Fruit fly (Drosophila melanogaster) whole organism, pupa: ENCODE data around the gene pcm.
A peak's percentile ranks its signal among the peaks of the same experiment; 100 is the strongest.

Source experiments
- CG10348 ChIP-seq: fragments of 200-800 bp; sonication (Bioruptor generic); IDR thresholded peaks from 2 replicates; pipeline ENCODE4 v1.3.6; 2022; ENCODE audit warnings: missing biosample characterization, missing genetic modification characterization
- CG12605 ChIP-seq: fragments of 200-800 bp; sonication (Bioruptor generic); IDR thresholded peaks from 2 replicates; pipeline ENCODE4 v1.3.6; 2022; ENCODE audit warnings: missing biosample characterization, missing genetic modification characterization
- CG13204 ChIP-seq: fragments of 200-800 bp; sonication (Bioruptor generic); optimal IDR thresholded peaks from 2 replicates; lab custom pipeline; 2018; ENCODE audit warnings: missing biosample characterization, mild to moderate bottlenecking, missing genetic modification characterization, moderate library complexity
- CG14655 ChIP-seq: fragments of 200-800 bp; sonication (Bioruptor generic); optimal IDR thresholded peaks from 3 replicates; lab custom pipeline; 2017; ENCODE audit warnings: mild to moderate bottlenecking, missing biosample characterization, missing genetic modification reagents, missing genetic modification characterization
- CG15710 ChIP-seq: fragments of 200-800 bp; sonication (Bioruptor generic); optimal IDR thresholded peaks from 2 replicates; lab custom pipeline; 2018; ENCODE audit warnings: missing biosample characterization, mild to moderate bottlenecking, missing genetic modification characterization, moderate library complexity
- CG17806 ChIP-seq: fragments of 200-800 bp; sonication (Bioruptor generic); optimal IDR thresholded peaks from 2 replicates; lab custom pipeline; 2018; ENCODE audit warnings: missing biosample characterization, mild to moderate bottlenecking, missing genetic modification characterization, moderate library complexity
- CG32121 ChIP-seq: fragments of 200-800 bp; sonication (Bioruptor generic); IDR thresholded peaks from 2 replicates; pipeline ENCODE4 v1.3.6; 2022; ENCODE audit warnings: missing biosample characterization, missing genetic modification characterization
- CG34367 ChIP-seq: fragments of 200-800 bp; sonication (Bioruptor generic); optimal IDR thresholded peaks from 2 replicates; lab custom pipeline; 2018; ENCODE audit warnings: missing biosample characterization, mild to moderate bottlenecking, missing genetic modification characterization
- CG4496 ChIP-seq: fragments of 200-800 bp; sonication (Bioruptor generic); IDR thresholded peaks from 3 replicates; pipeline ENCODE4 v1.3.6; 2022; ENCODE audit warnings: missing biosample characterization, missing genetic modification characterization
- CG8159 ChIP-seq: fragments of 200-800 bp; sonication (Bioruptor generic); optimal IDR thresholded peaks from 3 replicates; lab custom pipeline; 2018; ENCODE audit warnings: missing biosample characterization, mild to moderate bottlenecking, missing genetic modification characterization, moderate library complexity
- CG8301 ChIP-seq: fragments of 200-800 bp; sonication (Bioruptor generic); optimal IDR thresholded peaks from 2 replicates; lab custom pipeline; 2018; ENCODE audit warnings: missing biosample characterization, mild to moderate bottlenecking, missing genetic modification characterization
- CG9948 ChIP-seq: fragments of 200-800 bp; sonication (Bioruptor generic); optimal IDR thresholded peaks from 2 replicates; lab custom pipeline; 2018; ENCODE audit warnings: missing biosample characterization, mild to moderate bottlenecking, missing genetic modification characterization, moderate library complexity
- D1 ChIP-seq: fragments of 200-800 bp; sonication (Bioruptor generic); optimal IDR thresholded peaks from 2 replicates; lab custom pipeline; 2018; ENCODE audit warnings: missing biosample characterization, mild to moderate bottlenecking, missing genetic modification characterization, moderate library complexity
- EcR ChIP-seq: fragments of 200-800 bp; sonication (Bioruptor generic); optimal IDR thresholded peaks from 3 replicates; lab custom pipeline; 2019; ENCODE audit warnings: missing biosample characterization, missing genetic modification characterization, mild to moderate bottlenecking, moderate library complexity, missing genetic modification reagents
- Ets98B ChIP-seq: fragments of 200-800 bp; sonication (Bioruptor generic); IDR thresholded peaks from 2 replicates; pipeline ENCODE4 v1.3.6; 2022; ENCODE audit warnings: missing biosample characterization, missing genetic modification characterization
- Pif1A ChIP-seq: fragments of 200-800 bp; sonication (Bioruptor generic); optimal IDR thresholded peaks from 3 replicates; lab custom pipeline; 2016; ENCODE audit warnings: missing biosample characterization, missing genetic modification characterization
- Pif1B ChIP-seq: fragments of 200-800 bp; sonication (Bioruptor generic); optimal IDR thresholded peaks from 3 replicates; lab custom pipeline; 2016; ENCODE audit warnings: missing biosample characterization, missing genetic modification characterization
- Snoo ChIP-seq: fragments of 200-800 bp; sonication (Bioruptor generic); optimal IDR thresholded peaks from 3 replicates; lab custom pipeline; 2017; ENCODE audit warnings: missing biosample characterization, mild to moderate bottlenecking, missing genetic modification characterization, inconsistent platforms
- fd96Ca ChIP-seq: fragments of 200-800 bp; sonication (Bioruptor generic); IDR thresholded peaks from 3 replicates; pipeline ENCODE4 v1.3.6; 2022; ENCODE audit warnings: missing biosample characterization, missing genetic modification characterization
- gl ChIP-seq: fragments of 200-800 bp; sonication (Bioruptor generic); optimal IDR thresholded peaks from 2 replicates; lab custom pipeline; 2018; ENCODE audit warnings: missing biosample characterization, mild to moderate bottlenecking, missing genetic modification characterization
- rn ChIP-seq: fragments of 200-800 bp; sonication (Bioruptor generic); IDR thresholded peaks from 2 replicates; pipeline ENCODE4 v1.3.6; 2022; ENCODE audit warnings: missing biosample characterization, missing genetic modification characterization

The pcm gene

DNA sequence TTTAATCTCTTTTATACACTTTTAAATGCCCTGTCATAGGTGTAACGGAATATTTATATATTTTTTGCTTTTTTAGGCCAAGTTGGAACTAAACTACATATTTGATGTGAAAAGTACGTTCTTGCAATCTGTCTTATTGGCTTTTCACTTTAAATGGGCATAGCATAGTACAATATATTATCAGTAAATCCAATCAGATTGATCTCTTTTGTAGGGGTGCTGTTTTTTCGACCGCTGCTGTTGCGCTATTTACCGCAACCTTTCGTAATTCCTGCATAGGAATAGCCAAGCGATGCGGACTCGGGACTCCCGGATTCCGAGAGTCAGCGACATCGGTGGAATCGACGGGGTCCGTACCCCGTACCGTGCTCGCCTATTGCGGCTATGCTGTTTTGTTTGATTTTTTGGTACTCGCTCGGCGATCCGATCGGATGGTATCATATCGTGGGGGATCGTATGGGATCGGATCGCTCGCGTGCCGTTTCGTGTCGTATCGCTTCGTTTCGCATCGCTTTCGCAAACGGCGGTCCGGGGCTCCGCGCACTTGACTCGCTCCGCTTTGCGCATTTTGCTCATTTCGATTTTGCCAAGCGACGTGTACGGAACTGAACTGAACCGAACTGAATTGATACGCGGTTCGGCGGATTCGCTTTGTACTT, 6.1 kb upstream of the pcm start:
- TF ChIP-seq CG34367 (tag; lab: Kevin White, UChicago) (no peak), EcR (GFP tag; lab: Kevin White, UChicago) (peak; percentile 35), CG32121 (GFP tag; lab: Robert Waterston, UW) (peak; percentile 57; the same call in 1 of the 2 replicates), CG4496 (GFP tag; lab: Robert Waterston, UW) (peak; percentile 70; the same call in 2 of the 3 replicates), CG15710 (no peak), fd96Ca (GFP tag; lab: Robert Waterston, UW) (peak; percentile 66; the same call in 1 of the 3 replicates), CG12605 (peak; percentile 57; the same call in 1 of the 2 replicates), CG8159 (tag; lab: Kevin White, UChicago) (no peak), CG8301 (no peak), gl (tag; lab: Kevin White, UChicago) (no peak), Ets98B (GFP tag; lab: Robert Waterston, UW) (peak; percentile 75), CG13204 (GFP tag; lab: Kevin White, UChicago) (peak; percentile 75), CG9948 (tag; lab: Kevin White, UChicago) (no peak), D1 (no peak)

DNA sequence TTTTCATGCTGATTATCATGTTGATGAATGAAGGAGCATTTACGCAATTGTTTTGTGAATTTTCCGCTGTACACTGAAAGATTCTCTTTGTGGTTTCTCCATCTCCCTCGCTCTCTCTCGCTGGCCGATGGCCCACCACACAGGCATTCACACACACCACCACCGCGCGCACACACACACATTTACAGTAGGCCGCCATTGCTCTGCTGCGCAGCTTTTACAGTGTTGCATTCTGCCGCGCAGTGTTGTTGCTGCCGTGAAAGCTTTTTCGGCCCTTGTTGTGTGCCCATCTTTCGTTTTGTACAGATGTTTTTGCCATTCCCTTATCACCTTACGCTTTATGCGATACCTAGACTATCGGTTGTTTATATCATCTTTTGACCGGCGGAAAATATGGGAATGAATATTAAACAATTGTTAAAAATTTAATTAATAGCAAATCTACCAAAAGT, 5.0 kb upstream of the pcm start:
- TF ChIP-seq fd96Ca (GFP tag; lab: Robert Waterston, UW) = 0 out of 3 replicates have a peak, but pooled peaks have one; percentile 31
- TF ChIP-seq CG12605 = peak; percentile 36; the same call in 1 of the 2 replicates
- peak; percentile 29; the same call in 1 of the 2 replicates for TF ChIP-seq CG32121 (GFP tag; lab: Robert Waterston, UW)
- peak; percentile 32 for TF ChIP-seq Ets98B (GFP tag; lab: Robert Waterston, UW)
- TF ChIP-seq CG17806 = no peak
- no peak for TF ChIP-seq rn (GFP tag; lab: Robert Waterston, UW)
- TF ChIP-seq CG4496 (GFP tag; lab: Robert Waterston, UW) = peak; percentile 55; the same call in 1 of the 3 replicates

DNA sequence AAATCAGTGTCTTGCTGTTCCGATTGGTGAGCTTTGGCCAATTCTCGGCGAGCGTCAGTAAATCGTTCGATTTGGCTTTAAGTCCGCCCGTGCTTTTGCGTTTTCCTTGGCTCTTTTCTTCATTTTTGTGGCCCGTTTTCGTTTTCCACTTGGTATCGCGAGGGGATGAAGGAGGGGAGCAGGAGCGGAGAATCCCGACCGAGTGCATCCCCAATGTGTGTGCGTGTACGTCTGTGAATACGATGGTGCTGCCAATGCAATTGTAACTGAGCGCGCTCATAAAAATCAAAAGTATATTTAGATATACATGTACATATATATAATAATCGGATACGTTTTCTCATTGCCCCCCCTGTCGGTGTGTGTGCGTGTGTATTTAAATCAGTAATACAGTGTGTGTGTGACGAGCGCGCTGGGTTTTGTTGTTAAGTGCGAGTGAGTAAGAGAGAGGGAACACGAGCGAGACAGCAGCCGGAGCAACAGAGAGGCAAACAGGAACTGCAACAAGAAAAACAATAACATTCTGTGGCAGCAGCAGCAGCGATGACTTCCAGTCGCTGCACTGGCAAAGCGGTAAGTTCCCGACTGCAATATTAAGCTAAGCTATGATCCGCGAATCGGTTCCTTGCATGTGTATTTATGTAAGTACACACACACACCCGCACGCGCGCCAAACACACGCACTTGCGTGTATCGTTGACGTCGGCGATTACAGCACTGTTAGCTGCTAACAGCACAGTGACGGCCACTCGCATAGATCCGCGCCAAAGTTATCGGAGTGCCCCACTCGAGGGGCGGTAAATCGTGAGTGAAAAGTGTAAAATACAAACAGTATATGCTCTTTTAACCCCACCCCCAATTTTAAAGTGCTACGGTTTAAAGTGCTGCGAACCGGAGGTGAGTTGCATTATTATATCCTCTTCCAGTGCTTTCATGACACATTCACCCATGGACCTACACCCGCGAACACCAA, 4.1 kb upstream of the pcm start:
- TF ChIP-seq CG4496 (GFP tag; lab: Robert Waterston, UW) (peak; percentile 80; the same call in 2 of the 3 replicates), CG17806 (peak; percentile 41), CG9948 (tag; lab: Kevin White, UChicago) (peak; percentile 62), CG32121 (GFP tag; lab: Robert Waterston, UW) (peak; percentile 58; the same call in 1 of the 2 replicates), Ets98B (GFP tag; lab: Robert Waterston, UW) (peak; percentile 76), Pif1A (no peak), CG12605 (peak; percentile 55), fd96Ca (GFP tag; lab: Robert Waterston, UW) (peak; percentile 86), CG10348 (GFP tag; lab: Robert Waterston, UW) (no peak), Snoo (tag; lab: Kevin White, UChicago) (peak; percentile 60), CG8301 (peak; percentile 67), CG15710 (peak; percentile 59), rn (GFP tag; lab: Robert Waterston, UW) (0 out of 2 replicates have a peak, but pooled peaks have one; percentile 5), CG34367 (tag; lab: Kevin White, UChicago) (peak; percentile 61), EcR (GFP tag; lab: Kevin White, UChicago) (no peak), Pif1B (GFP tag; lab: Kevin White, UChicago) (no peak), CG13204 (GFP tag; lab: Kevin White, UChicago) (peak; percentile 16), gl (tag; lab: Kevin White, UChicago) (no peak), CG8159 (tag; lab: Kevin White, UChicago) (peak; percentile 68), CG14655 (no peak), D1 (no peak)
- TF ChIP-seq, all 21 proteins: peak for 14

DNA sequence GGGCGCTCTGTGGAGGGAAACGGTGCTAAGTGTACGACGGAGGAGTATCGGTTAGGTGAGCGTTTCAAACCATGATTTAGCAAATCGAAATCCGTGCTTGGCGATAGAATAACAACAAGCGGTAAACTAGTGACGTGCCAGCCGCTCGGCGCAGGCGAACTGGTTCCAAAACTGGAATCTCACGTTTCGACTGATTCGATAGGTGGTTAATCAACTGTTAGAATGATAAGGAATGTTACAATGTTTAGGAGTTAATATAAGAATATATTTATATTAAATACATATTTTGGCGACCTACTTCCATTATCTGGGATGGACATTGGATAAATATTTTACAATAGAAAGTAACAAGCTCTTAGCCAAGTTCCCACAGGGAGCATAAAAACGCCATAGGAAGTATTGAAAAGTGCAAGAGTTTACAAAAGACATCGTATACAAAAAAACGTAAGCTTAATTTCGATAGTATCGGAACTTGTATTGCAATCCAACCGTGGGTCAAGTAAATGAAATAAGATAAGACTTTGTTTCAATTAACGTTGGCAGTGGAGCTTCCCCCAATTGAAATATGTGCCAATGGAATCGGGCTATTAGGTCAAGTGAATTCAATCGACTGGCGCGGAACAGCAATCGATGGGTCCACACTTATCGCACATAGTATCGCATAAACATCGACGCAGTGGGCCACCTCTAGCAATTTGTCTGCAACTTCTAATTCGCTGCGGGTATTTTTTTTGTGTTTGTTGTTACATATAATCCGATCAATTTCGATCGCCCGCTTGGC, 3.2 kb upstream of the pcm start, which contains the start of the genes ksh, CG14200 and Pfrx:
TSS of gene ksh (minus strand) at position 163 of the 781 bp plus-strand sequence.
TSS of gene CG14200 (plus strand) at position 676 of the 781 bp plus-strand sequence.
TSS of gene Pfrx (plus strand) at position 676 of the 781 bp plus-strand sequence.
- TF ChIP-seq gl (tag; lab: Kevin White, UChicago) (no peak), rn (GFP tag; lab: Robert Waterston, UW) (no peak), Pif1A (no peak), CG32121 (GFP tag; lab: Robert Waterston, UW) (no peak), CG15710 (no peak), CG14655 (no peak), CG4496 (GFP tag; lab: Robert Waterston, UW) (no peak)

DNA sequence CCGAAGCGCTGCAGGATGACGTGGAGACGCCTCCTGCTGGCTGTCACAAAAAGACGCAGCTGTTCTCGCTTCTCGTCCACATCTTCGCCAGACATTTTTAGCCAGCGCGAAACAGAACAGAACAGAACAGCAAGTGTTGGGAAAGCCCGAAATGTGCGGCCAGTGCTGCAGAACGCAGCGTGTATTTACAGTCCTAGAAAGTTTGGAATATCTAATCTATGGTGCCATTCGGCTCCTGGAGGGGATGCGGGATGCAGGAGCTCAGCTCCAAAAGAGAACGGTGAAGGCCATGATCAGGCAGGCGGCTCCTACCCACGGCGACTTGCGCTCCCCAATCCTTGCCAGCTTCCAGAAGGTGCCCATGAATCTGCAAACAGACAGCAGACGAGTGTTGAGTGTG, 2.5 kb upstream of the pcm start, which contains the start of gene CG12204:
TSS of gene CG12204 (minus strand) at position 117 of the 400 bp plus-strand sequence.
- no peak for TF ChIP-seq CG14655
- TF ChIP-seq CG4496 (GFP tag; lab: Robert Waterston, UW) = 0 out of 3 replicates have a peak, but pooled peaks have one; percentile 14
